Worm (Caenorhabditis elegans) whole organism, L4 larva: ENCODE data around the gene Y75B12B.11.

Source experiments
- D1046.2 ChIP-seq: fragments of 200-800 bp; sonication (Bioruptor generic); IDR thresholded peaks from 2 replicates; pipeline ENCODE4 v1.3.6; 2022; ENCODE audit warnings: missing genetic modification characterization, missing compliant biosample characterization
- F10B5.3 ChIP-seq: sonication (generic microtip); optimal IDR thresholded peaks from 2 replicates; lab custom pipeline; 2016; ENCODE audit warnings: mild to moderate bottlenecking, missing genetic modification characterization, missing compliant biosample characterization
- F26F4.8 ChIP-seq: fragments of 200-800 bp; sonication (Bioruptor generic); conservative IDR thresholded peaks from 2 replicates; pipeline ENCODE4 v1.3.6; 2022; ENCODE audit warnings: missing genetic modification characterization, missing compliant biosample characterization
- T20F7.1 ChIP-seq: fragments of 200-800 bp; sonication (Bioruptor generic); optimal IDR thresholded peaks from 2 replicates; lab custom pipeline; 2018; ENCODE audit warnings: mild to moderate bottlenecking, missing genetic modification characterization, missing compliant biosample characterization
- Y48G9A.11 ChIP-seq: fragments of 200-800 bp; sonication (Bioruptor generic); IDR thresholded peaks from 2 replicates; pipeline ENCODE4 v1.3.6; 2022; ENCODE audit warnings: missing genetic modification reagents, missing genetic modification characterization, missing compliant biosample characterization
- Y5F2A.4 ChIP-seq: fragments of 200-800 bp; sonication (Bioruptor generic); optimal IDR thresholded peaks from 2 replicates; lab custom pipeline; 2018; ENCODE audit warnings: mild to moderate bottlenecking, missing genetic modification characterization, missing compliant biosample characterization
- ZK337.2 ChIP-seq: fragments of 200-800 bp; sonication (Bioruptor generic); IDR thresholded peaks from 2 replicates; pipeline ENCODE4 v1.3.6; 2022; ENCODE audit warnings: missing genetic modification reagents, missing genetic modification characterization, missing compliant biosample characterization
- ZK546.5 ChIP-seq, 2 experiments: sonication (generic microtip); optimal IDR thresholded peaks; 2 replicates each; lab custom pipeline; 2017; ENCODE audit warnings: missing biosample characterization in 2 of 2, missing genetic modification characterization in 2 of 2
- aha-1 ChIP-seq: fragments of 150-350 bp; peaks from one replicate; lab custom pipeline; 2014; ENCODE audit warnings: missing biosample characterization, missing genetic modification characterization
- aly-2 ChIP-seq: sonication (generic microtip); optimal IDR thresholded peaks from 2 replicates; lab custom pipeline; 2018; ENCODE audit warnings: missing biosample characterization, missing genetic modification characterization
- ceh-28 ChIP-seq: fragments of 150-350 bp; optimal IDR thresholded peaks from 2 replicates; lab custom pipeline; 2014; ENCODE audit warnings: missing biosample characterization, missing genetic modification reagents, missing genetic modification characterization
- ces-1 ChIP-seq: fragments of 150-350 bp; sonication (generic microtip); optimal IDR thresholded peaks from 4 replicates; lab custom pipeline; 2014; ENCODE audit warnings: missing biosample characterization, missing genetic modification reagents, missing genetic modification characterization
- ctbp-1 ChIP-seq: fragments of 200-800 bp; sonication (Bioruptor generic); IDR thresholded peaks from 2 replicates; pipeline ENCODE4 v1.3.6; 2022; ENCODE audit warnings: missing genetic modification reagents, missing genetic modification characterization, missing compliant biosample characterization
- daf-19 ChIP-seq: fragments of 200-800 bp; sonication (Bioruptor generic); conservative IDR thresholded peaks from 2 replicates; pipeline ENCODE4 v1.3.6; 2022; ENCODE audit warnings: missing genetic modification characterization, missing compliant biosample characterization
- daf-8 ChIP-seq: fragments of 200-800 bp; sonication (Bioruptor generic); IDR thresholded peaks from 2 replicates; pipeline ENCODE4 v1.3.6; 2022; ENCODE audit warnings: missing genetic modification characterization, missing compliant biosample characterization
- dmd-6 ChIP-seq: fragments of 200-800 bp; sonication (Bioruptor generic); IDR thresholded peaks from 2 replicates; pipeline ENCODE4 v1.3.6; 2022; ENCODE audit warnings: missing genetic modification reagents, missing genetic modification characterization, missing compliant biosample characterization
- dmd-8 ChIP-seq: fragments of 200-800 bp; sonication (Bioruptor generic); IDR thresholded peaks from 2 replicates; pipeline ENCODE4 v1.3.6; 2022; ENCODE audit warnings: missing genetic modification characterization, missing compliant biosample characterization
- dpl-1 ChIP-seq: fragments of 150-350 bp; optimal IDR thresholded peaks from 2 replicates; lab custom pipeline; 2014; ENCODE audit warnings: missing biosample characterization, missing genetic modification reagents, missing genetic modification characterization
- fos-1 ChIP-seq: fragments of 150-350 bp; optimal IDR thresholded peaks from 2 replicates; lab custom pipeline; 2014; ENCODE audit warnings: missing biosample characterization, missing genetic modification characterization
- gei-8 ChIP-seq: fragments of 200-800 bp; sonication (Bioruptor generic); optimal IDR thresholded peaks from 2 replicates; lab custom pipeline; 2018; ENCODE audit warnings: mild to moderate bottlenecking, missing genetic modification characterization, missing compliant biosample characterization
- hmg-1.1 ChIP-seq: fragments of 200-800 bp; sonication (Bioruptor generic); IDR thresholded peaks from 2 replicates; pipeline ENCODE4 v1.3.6; 2022; ENCODE audit warnings: missing genetic modification reagents, missing genetic modification characterization, missing compliant biosample characterization
- jun-1 ChIP-seq: fragments of 150-350 bp; optimal IDR thresholded peaks from 2 replicates; lab custom pipeline; 2014; ENCODE audit warnings: missing biosample characterization, missing genetic modification reagents, missing genetic modification characterization
- lim-7 ChIP-seq: fragments of 200-800 bp; sonication (Bioruptor generic); IDR thresholded peaks from 2 replicates; pipeline ENCODE4 v1.3.6; 2022; ENCODE audit warnings: missing genetic modification characterization, missing compliant biosample characterization
- lin-13 ChIP-seq: fragments of 150-350 bp; optimal IDR thresholded peaks from 2 replicates; lab custom pipeline; 2014; ENCODE audit warnings: missing biosample characterization, missing genetic modification reagents, missing genetic modification characterization
- lin-15B ChIP-seq: fragments of 150-350 bp; sonication (generic microtip); optimal IDR thresholded peaks from 3 replicates; lab custom pipeline; 2014; ENCODE audit warnings: missing biosample characterization, missing genetic modification characterization
- madf-5 ChIP-seq, 2 experiments: fragments of 200-800 bp; sonication (Bioruptor generic); IDR thresholded peaks; 2 replicates each; pipeline ENCODE4 v1.3.6; 2022; ENCODE audit warnings: missing compliant biosample characterization in 2 of 2, missing genetic modification characterization in 2 of 2
- madf-9 ChIP-seq: fragments of 200-800 bp; sonication (Bioruptor generic); conservative IDR thresholded peaks from 2 replicates; pipeline ENCODE4 v1.3.6; 2022; ENCODE audit warnings: missing genetic modification reagents, missing genetic modification characterization, missing compliant biosample characterization
- mxl-2 ChIP-seq: fragments of 200-800 bp; sonication (Bioruptor generic); conservative IDR thresholded peaks from 2 replicates; pipeline ENCODE4 v1.3.6; 2022; ENCODE audit warnings: missing genetic modification reagents, missing genetic modification characterization, missing compliant biosample characterization
- nhr-25 ChIP-seq: sonication (generic microtip); optimal IDR thresholded peaks from 2 replicates; lab custom pipeline; 2017; ENCODE audit warnings: missing genetic modification characterization, mild to moderate bottlenecking, missing compliant biosample characterization, antibody characterized with exemption, moderate library complexity, borderline replicate concordance; ENCODE audit not compliant: insufficient read depth
- nhr-41 ChIP-seq: fragments of 200-800 bp; sonication (Bioruptor generic); IDR thresholded peaks from 2 replicates; pipeline ENCODE4 v1.3.6; 2022; ENCODE audit warnings: missing genetic modification reagents, missing genetic modification characterization, missing compliant biosample characterization
- nhr-76 ChIP-seq: fragments of 150-350 bp; optimal IDR thresholded peaks from 2 replicates; lab custom pipeline; 2014; ENCODE audit warnings: missing biosample characterization, missing genetic modification characterization
- nhr-77 ChIP-seq: fragments of 150-350 bp; optimal IDR thresholded peaks from 2 replicates; lab custom pipeline; 2014; ENCODE audit warnings: missing biosample characterization, missing genetic modification characterization
- php-3 ChIP-seq: fragments of 200-800 bp; sonication (Bioruptor generic); IDR thresholded peaks from 2 replicates; pipeline ENCODE4 v1.3.6; 2022; ENCODE audit warnings: missing genetic modification reagents, missing genetic modification characterization, missing compliant biosample characterization
- snpc-1.2 ChIP-seq: fragments of 200-800 bp; sonication (Bioruptor generic); IDR thresholded peaks from 2 replicates; pipeline ENCODE4 v1.3.6; 2022; ENCODE audit warnings: missing genetic modification reagents, missing genetic modification characterization, missing compliant biosample characterization
- tra-1 ChIP-seq: fragments of 200-800 bp; sonication (Bioruptor generic); IDR thresholded peaks from 2 replicates; pipeline ENCODE4 v1.3.6; 2022; ENCODE audit warnings: missing genetic modification reagents, missing genetic modification characterization, missing compliant biosample characterization
- unc-130 ChIP-seq: sonication (generic microtip); optimal IDR thresholded peaks from 2 replicates; lab custom pipeline; 2016; ENCODE audit warnings: missing genetic modification reagents, missing genetic modification characterization, missing compliant biosample characterization
- unc-62 ChIP-seq, 3 experiments: fragments of 150-350 bp in 1 of 3; sonication (generic microtip); optimal IDR thresholded peaks in 2 of 3; peaks in 1 of 3; 1 replicate in 1 of 3; 2 replicates in 2 of 3; lab custom pipeline; 2014 to 2017; ENCODE audit warnings: missing biosample characterization in 3 of 3, missing genetic modification characterization in 3 of 3, missing genetic modification reagents in 3 of 3, missing genotype in 1 of 3
- zfp-3 ChIP-seq: fragments of 200-800 bp; sonication (Bioruptor generic); conservative IDR thresholded peaks from 2 replicates; pipeline ENCODE4 v1.3.6; 2022; ENCODE audit warnings: missing genetic modification reagents, missing genetic modification characterization, missing compliant biosample characterization

The Y75B12B.11 gene

ce11 chrV:15148800-15149199 is 42.3 kb upstream of the Y75B12B.11 start, which contains the start of gene T09F5.1:
Gene T09F5.1, plus strand, starts transcription at chrV:15149100.
- TF ChIP-seq unc-130 (GFP tag; lab: Kevin White, UChicago) (no peak), gei-8 (GFP tag; lab: Kevin White, UChicago) (no peak), dmd-8 (GFP tag; lab: Robert Waterston, UW) (no peak), zfp-3 (GFP tag; lab: Robert Waterston, UW) (no peak), nhr-41 (GFP tag; lab: Robert Waterston, UW) (no peak), dpl-1 (no peak), lin-13 (GFP tag; lab: Kevin White, UChicago) (no peak), dmd-6 (GFP tag; lab: Robert Waterston, UW) (no peak), Y5F2A.4 (GFP tag; lab: Kevin White, UChicago) (no peak), lim-7 (no peak), T20F7.1 (no peak), tra-1 (no peak), fos-1 (no peak), ceh-28 (no peak), unc-62 (GFP tag; optimal IDR thresholded peaks at IDR 0.05 in 1 of 2; lab: Kevin White, UChicago) (no peak), unc-62 (tag; optimal IDR thresholded peaks at IDR 0.05; lab: Kevin White, UChicago) (no peak), jun-1 (tag; lab: Kevin White, UChicago) (no peak), daf-8 (GFP tag; lab: Robert Waterston, UW) (no peak)

- TF ChIP-seq nhr-25 (no peak), ces-1 (no peak), ceh-28 (no peak)
Observed at ce11 chrV:15150176-15150575, 40.9 kb upstream of the Y75B12B.11 start.

- no peak for TF ChIP-seq aly-2 (tag; lab: Kevin White, UChicago)
- no peak for TF ChIP-seq nhr-77 (tag; lab: Kevin White, UChicago)
- TF ChIP-seq unc-62 (GFP tag; optimal IDR thresholded peaks at IDR 0.05 in 1 of 2; lab: Kevin White, UChicago) = no peak
- no peak for TF ChIP-seq unc-62 (tag; optimal IDR thresholded peaks at IDR 0.05; lab: Kevin White, UChicago)
- TF ChIP-seq ZK546.5 (tag; optimal IDR thresholded peaks at IDR 0.05; lab: Kevin White, UChicago) = no peak
- no peak for TF ChIP-seq lin-15B (tag; lab: Kevin White, UChicago)
- no peak for TF ChIP-seq F10B5.3
- no peak for TF ChIP-seq snpc-1.2 (GFP tag; lab: Robert Waterston, UW)
Observed at ce11 chrV:15150661-15151060, 40.4 kb upstream of the Y75B12B.11 start, which contains the start of gene T09F5.2. Gene T09F5.2, plus strand, starts transcription at chrV:15150961.

- TF ChIP-seq aha-1 (tag; lab: Kevin White, UChicago) = peak; percentile 49
- TF ChIP-seq unc-62 (GFP tag; optimal IDR thresholded peaks at IDR 0.05 in 1 of 2; lab: Kevin White, UChicago) = peak in 1 of 2 experiments; percentile 56
- TF ChIP-seq unc-62 (tag; optimal IDR thresholded peaks at IDR 0.05; lab: Kevin White, UChicago) = no peak
- no peak for TF ChIP-seq php-3 (GFP tag; lab: Robert Waterston, UW)
Observed at ce11 chrV:15152010-15152409, 39.1 kb upstream of the Y75B12B.11 start.

- TF ChIP-seq hmg-1.1 (GFP tag; lab: Robert Waterston, UW) (no peak), unc-62 (GFP tag; optimal IDR thresholded peaks at IDR 0.05 in 1 of 2; lab: Kevin White, UChicago) (peak in 1 of 2 experiments; percentile 77), unc-62 (tag; optimal IDR thresholded peaks at IDR 0.05; lab: Kevin White, UChicago) (no peak)
Observed at ce11 chrV:15153277-15153676, 37.8 kb upstream of the Y75B12B.11 start, which contains the start of gene srh-55. Gene srh-55, plus strand, starts transcription at chrV:15153577.

- TF ChIP-seq ctbp-1 (no peak), unc-130 (GFP tag; lab: Kevin White, UChicago) (peak; percentile 9), Y48G9A.11 (GFP tag; lab: Robert Waterston, UW) (no peak), nhr-76 (tag; lab: Kevin White, UChicago) (no peak), D1046.2 (GFP tag; lab: Robert Waterston, UW) (peak; percentile 51; the same call in 1 of the 2 replicates), daf-8 (GFP tag; lab: Robert Waterston, UW) (no peak), lim-7 (0 out of 2 replicates have a peak, but pooled peaks have one; percentile 68), mxl-2 (GFP tag; lab: Robert Waterston, UW) (no peak), F26F4.8 (GFP tag; lab: Robert Waterston, UW) (peak; percentile 76; the same call in 1 of the 2 replicates), aly-2 (tag; lab: Kevin White, UChicago) (no peak), daf-19 (no peak), madf-5 (GFP tag; IDR thresholded peaks at IDR 0.05; lab: Robert Waterston, UW) (no peak), madf-9 (GFP tag; lab: Robert Waterston, UW) (no peak), ces-1 (no peak), ZK337.2 (no peak)
Observed at ce11 chrV:15156504-15156903, 34.6 kb upstream of the Y75B12B.11 start.
